Worm (Caenorhabditis elegans) whole organism, L2 larva: ENCODE measurements around the gene str-68.

Source experiments
- C34F6.9 ChIP-seq: fragments of 150-350 bp; optimal IDR thresholded peaks from 2 replicates; lab custom pipeline; 2014; ENCODE audit warnings: missing biosample characterization, missing genetic modification characterization
- F13H6.1 ChIP-seq: sonication (generic microtip); optimal IDR thresholded peaks from 2 replicates; lab custom pipeline; 2016; ENCODE audit warnings: missing genetic modification characterization, missing compliant biosample characterization
- R02D3.7 ChIP-seq: fragments of 150-350 bp; optimal IDR thresholded peaks from 2 replicates; lab custom pipeline; 2014; ENCODE audit warnings: missing biosample characterization, missing genetic modification characterization
- Y55F3AM.14 ChIP-seq: fragments of 200-800 bp; sonication (Bioruptor generic); optimal IDR thresholded peaks from 2 replicates; lab custom pipeline; 2018; ENCODE audit warnings: mild to moderate bottlenecking, missing genetic modification characterization, missing compliant biosample characterization
- ZK546.5 ChIP-seq: sonication (generic microtip); optimal IDR thresholded peaks from 2 replicates; lab custom pipeline; 2017; ENCODE audit warnings: missing biosample characterization, missing genetic modification characterization
- alr-1 ChIP-seq: fragments of 150-350 bp; optimal IDR thresholded peaks from 2 replicates; lab custom pipeline; 2014; ENCODE audit warnings: missing biosample characterization, missing genetic modification characterization
- aly-2 ChIP-seq: fragments of 150-350 bp; optimal IDR thresholded peaks from 2 replicates; lab custom pipeline; 2014; ENCODE audit warnings: missing biosample characterization, missing genetic modification characterization
- ama-1 ChIP-seq: fragments of 150-350 bp; optimal IDR thresholded peaks from 2 replicates; lab custom pipeline; 2018; ENCODE audit warnings: inconsistent platforms
- blmp-1 ChIP-seq: sonication (generic microtip); optimal IDR thresholded peaks from 2 replicates; lab custom pipeline; 2017; ENCODE audit warnings: missing genetic modification characterization, mild to moderate bottlenecking, missing compliant biosample characterization, antibody characterized with exemption, moderate library complexity; ENCODE audit not compliant: insufficient read depth
- ceh-16 ChIP-seq: fragments of 150-350 bp; optimal IDR thresholded peaks from 2 replicates; lab custom pipeline; 2014; ENCODE audit warnings: missing biosample characterization, missing genetic modification characterization
- ceh-82 ChIP-seq: fragments of 150-350 bp; optimal IDR thresholded peaks from 2 replicates; lab custom pipeline; 2014; ENCODE audit warnings: missing biosample characterization, missing genetic modification characterization
- crh-2 ChIP-seq: sonication (generic microtip); optimal IDR thresholded peaks from 2 replicates; lab custom pipeline; 2017; ENCODE audit warnings: missing biosample characterization, missing genetic modification characterization
- dmd-4 ChIP-seq: sonication (generic microtip); optimal IDR thresholded peaks from 2 replicates; lab custom pipeline; 2017; ENCODE audit warnings: missing biosample characterization, missing genetic modification characterization
- egl-27 ChIP-seq: sonication (generic microtip); optimal IDR thresholded peaks from 3 replicates; lab custom pipeline; 2017; ENCODE audit warnings: missing biosample characterization, missing genetic modification reagents, missing genetic modification characterization
- elt-1 ChIP-seq: fragments of 150-350 bp; optimal IDR thresholded peaks from 2 replicates; lab custom pipeline; 2014; ENCODE audit warnings: missing biosample characterization, missing genetic modification characterization
- elt-3 ChIP-seq: sonication (generic microtip); optimal IDR thresholded peaks from 2 replicates; lab custom pipeline; 2017; ENCODE audit warnings: missing biosample characterization, missing genetic modification characterization
- fos-1 ChIP-seq: fragments of 150-350 bp; optimal IDR thresholded peaks from 2 replicates; lab custom pipeline; 2014; ENCODE audit warnings: missing biosample characterization, missing genetic modification characterization
- lin-13 ChIP-seq: fragments of 150-350 bp; optimal IDR thresholded peaks from 2 replicates; lab custom pipeline; 2014; ENCODE audit warnings: missing biosample characterization, missing genetic modification reagents, missing genetic modification characterization
- lin-39 ChIP-seq: fragments of 150-350 bp; optimal IDR thresholded peaks from 2 replicates; lab custom pipeline; 2014; ENCODE audit warnings: missing biosample characterization, missing genetic modification reagents, missing genetic modification characterization
- lsy-2 ChIP-seq, 2 experiments: fragments of 150-350 bp in 1 of 2; sonication (generic microtip) in 1 of 2; optimal IDR thresholded peaks; 2 replicates each; lab custom pipeline; 2014 to 2017; ENCODE audit warnings: missing biosample characterization in 2 of 2, missing genetic modification characterization in 2 of 2
- mdl-1 ChIP-seq, 2 experiments: fragments of 150-350 bp in 1 of 2; sonication (generic microtip) in 1 of 2; optimal IDR thresholded peaks; 2 replicates each; lab custom pipeline; 2017; ENCODE audit warnings: missing biosample characterization in 2 of 2, missing genetic modification characterization in 2 of 2
- nhr-11 ChIP-seq: fragments of 150-350 bp; optimal IDR thresholded peaks from 2 replicates; lab custom pipeline; 2014; ENCODE audit warnings: missing biosample characterization, missing genetic modification characterization
- nhr-23 ChIP-seq: fragments of 150-350 bp; optimal IDR thresholded peaks from 2 replicates; lab custom pipeline; 2014; ENCODE audit warnings: missing biosample characterization, missing genetic modification reagents, missing genetic modification characterization
- nhr-237 ChIP-seq: fragments of 150-350 bp; optimal IDR thresholded peaks from 2 replicates; lab custom pipeline; 2014; ENCODE audit warnings: missing biosample characterization, missing genetic modification characterization
- nhr-25 ChIP-seq: fragments of 150-350 bp; sonication (generic microtip); optimal IDR thresholded peaks from 3 replicates; lab custom pipeline; 2014; ENCODE audit warnings: missing biosample characterization, missing genetic modification characterization
- nhr-6 ChIP-seq: fragments of 150-350 bp; optimal IDR thresholded peaks from 2 replicates; lab custom pipeline; 2014; ENCODE audit warnings: missing biosample characterization, missing genetic modification characterization
- nhr-77 ChIP-seq: fragments of 150-350 bp; optimal IDR thresholded peaks from 2 replicates; lab custom pipeline; 2014; ENCODE audit warnings: missing biosample characterization, missing genetic modification characterization
- sem-4 ChIP-seq: fragments of 150-350 bp; optimal IDR thresholded peaks from 2 replicates; lab custom pipeline; 2014; ENCODE audit warnings: missing biosample characterization, missing genetic modification reagents, missing genetic modification characterization
- skn-1 ChIP-seq: sonication (generic microtip); optimal IDR thresholded peaks from 2 replicates; lab custom pipeline; 2017; ENCODE audit warnings: missing biosample characterization, missing genetic modification characterization
- sma-3 ChIP-seq: sonication (generic microtip); optimal IDR thresholded peaks from 2 replicates; lab custom pipeline; 2016; ENCODE audit warnings: missing genetic modification reagents, missing genetic modification characterization, missing compliant biosample characterization
- sma-9 ChIP-seq, 2 experiments: fragments of 150-350 bp in 1 of 2; sonication (generic microtip) in 1 of 2; optimal IDR thresholded peaks; 2 replicates each; lab custom pipeline; 2014 to 2016; ENCODE audit warnings: missing genetic modification characterization in 2 of 2, mild to moderate bottlenecking in 1 of 2, missing biosample characterization in 1 of 2, missing compliant biosample characterization in 1 of 2, missing genetic modification reagents in 1 of 2, moderate library complexity in 1 of 2
- snpc-4 ChIP-seq: fragments of 150-350 bp; optimal IDR thresholded peaks from 2 replicates; lab custom pipeline; 2014; ENCODE audit warnings: missing biosample characterization, missing genetic modification characterization
- unc-39 ChIP-seq: fragments of 150-350 bp; optimal IDR thresholded peaks from 2 replicates; lab custom pipeline; 2014; ENCODE audit warnings: missing biosample characterization, missing genetic modification characterization
- unc-55 ChIP-seq: fragments of 150-350 bp; sonication (generic microtip); optimal IDR thresholded peaks from 3 replicates; lab custom pipeline; 2014; ENCODE audit warnings: missing biosample characterization, missing genetic modification reagents, missing genetic modification characterization
- unc-62 ChIP-seq: fragments of 150-350 bp; optimal IDR thresholded peaks from 2 replicates; lab custom pipeline; 2014; ENCODE audit warnings: missing biosample characterization, missing genetic modification reagents, missing genetic modification characterization
- ztf-1 ChIP-seq: fragments of 200-800 bp; sonication (Bioruptor generic); conservative IDR thresholded peaks from 2 replicates; pipeline ENCODE4 v1.3.6; 2022; ENCODE audit warnings: missing genetic modification characterization, missing compliant biosample characterization
- ztf-4 ChIP-seq: fragments of 150-350 bp; optimal IDR thresholded peaks from 2 replicates; lab custom pipeline; 2014; ENCODE audit warnings: missing biosample characterization, missing genetic modification characterization

Gene str-68

ce11 chrV:3124912-3125311 is 17.6 kb upstream of the str-68 start, which contains the start of gene Y73C8C.12:
Gene Y73C8C.12, plus strand, starts transcription at chrV:3125212.
- no peak for TF ChIP-seq ceh-82 (tag; lab: Kevin White, UChicago)
- TF ChIP-seq lin-39 (tag; lab: Kevin White, UChicago): no peak
- no peak for TF ChIP-seq mdl-1 (tag; optimal IDR thresholded peaks at IDR 0.05; lab: Kevin White, UChicago)
- TF ChIP-seq blmp-1 (tag; lab: Kevin White, UChicago): no peak
- no peak for TF ChIP-seq elt-1
- TF ChIP-seq F13H6.1: no peak
- TF ChIP-seq unc-62 (GFP tag; lab: Kevin White, UChicago): no peak
- no peak for TF ChIP-seq egl-27 (tag; lab: Kevin White, UChicago)
- TF ChIP-seq sem-4 (tag; lab: Kevin White, UChicago): no peak
- TF ChIP-seq ZK546.5 (tag; lab: Kevin White, UChicago): no peak
- TF ChIP-seq unc-39 (tag; lab: Kevin White, UChicago): no peak
- no peak for TF ChIP-seq snpc-4 (tag; lab: Kevin White, UChicago)

- TF ChIP-seq fos-1 (tag; lab: Kevin White, UChicago) (no peak), C34F6.9 (tag; lab: Kevin White, UChicago) (no peak), ama-1 (lab: Kevin White, UChicago) (no peak)
Observed at ce11 chrV:3122403-3122802, 15.1 kb upstream of the str-68 start.

DNA sequence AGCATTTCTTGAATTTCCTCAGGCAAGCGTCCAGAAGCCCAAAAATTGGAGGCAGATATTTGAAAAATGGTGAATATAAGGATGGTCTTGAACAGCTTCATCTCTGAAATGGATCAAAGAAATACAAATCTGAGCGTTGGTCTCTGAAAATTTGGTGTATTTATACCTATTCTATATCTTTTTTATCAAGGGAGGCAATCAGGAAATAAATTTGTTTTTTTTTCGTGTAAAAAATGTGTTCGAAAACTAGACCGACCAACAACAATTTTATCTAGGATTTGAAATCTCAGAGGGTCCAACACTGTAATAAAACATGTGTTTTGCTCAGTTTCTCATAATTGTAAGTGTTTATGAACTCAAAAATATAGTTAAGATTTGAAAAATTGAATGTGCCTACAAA is 14.4 kb upstream of the str-68 start, which contains the start of gene srt-56:
Gene srt-56 (minus strand): TSS at position 101 of the 400 bp plus-strand sequence.
- TF ChIP-seq nhr-77 (tag; lab: Kevin White, UChicago) (no peak), lin-13 (no peak), elt-3 (no peak), sma-3 (no peak), ztf-1 (GFP tag; lab: Robert Waterston, UW) (no peak), sem-4 (tag; lab: Kevin White, UChicago) (no peak), ceh-16 (no peak), fos-1 (tag; lab: Kevin White, UChicago) (no peak), nhr-6 (tag; lab: Kevin White, UChicago) (no peak), ztf-4 (tag; lab: Kevin White, UChicago) (no peak), R02D3.7 (no peak), blmp-1 (tag; lab: Kevin White, UChicago) (no peak), unc-39 (tag; lab: Kevin White, UChicago) (no peak), nhr-23 (tag; lab: Kevin White, UChicago) (no peak), Y55F3AM.14 (GFP tag; lab: Kevin White, UChicago) (no peak), sma-9 (GFP tag; optimal IDR thresholded peaks at IDR 0.05; lab: Kevin White, UChicago) (no peak), sma-9 (tag; optimal IDR thresholded peaks at IDR 0.05; lab: Kevin White, UChicago) (no peak), nhr-11 (tag; lab: Kevin White, UChicago) (no peak)
- TF ChIP-seq, all 48 proteins: peak for 0

ce11 chrV:3119185-3119584 is 11.8 kb upstream of the str-68 start:
- TF ChIP-seq ceh-16: no peak
- no peak for TF ChIP-seq elt-1
- TF ChIP-seq blmp-1 (tag; lab: Kevin White, UChicago): no peak
- no peak for TF ChIP-seq lsy-2 (tag; optimal IDR thresholded peaks at IDR 0.05; lab: Kevin White, UChicago)
- no peak for TF ChIP-seq snpc-4 (tag; lab: Kevin White, UChicago)
- no peak for TF ChIP-seq nhr-237
- TF ChIP-seq unc-55 (GFP tag; lab: Kevin White, UChicago): no peak
- no peak for TF ChIP-seq unc-62 (GFP tag; lab: Kevin White, UChicago)

- TF ChIP-seq ceh-16 (no peak), fos-1 (tag; lab: Kevin White, UChicago) (peak; percentile 28)
Observed at ce11 chrV:3118167-3118566, 10.8 kb upstream of the str-68 start, which contains the start of gene clec-210. Gene clec-210, plus strand, starts transcription at chrV:3118377.

DNA sequence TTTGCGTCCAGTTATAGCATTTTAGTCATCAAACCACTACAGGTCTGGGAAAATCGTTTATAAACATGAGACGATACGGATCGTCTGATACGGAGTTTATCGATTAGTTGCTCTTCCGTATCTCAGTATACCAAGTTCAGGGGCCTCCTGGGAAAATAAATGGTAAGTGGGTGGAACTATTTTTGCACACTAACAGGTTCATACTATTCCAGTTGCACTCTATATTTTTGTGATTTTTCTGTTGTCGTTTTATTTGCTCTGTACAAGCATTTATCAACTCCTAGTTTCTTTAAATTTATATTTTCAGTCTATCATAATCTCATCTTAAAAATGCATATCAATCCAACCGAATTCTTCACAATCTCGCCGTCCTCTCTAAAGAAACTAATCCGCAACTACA is 7.6 kb upstream of the str-68 start, which contains the start of gene Y73C8C.3:
Gene Y73C8C.3 (plus strand): TSS at position 301 of the 400 bp plus-strand sequence.
- TF ChIP-seq crh-2 (tag; lab: Kevin White, UChicago): no peak
- TF ChIP-seq nhr-23 (tag; lab: Kevin White, UChicago): no peak
- no peak for TF ChIP-seq snpc-4 (tag; lab: Kevin White, UChicago)
- no peak for TF ChIP-seq dmd-4
- TF ChIP-seq sma-3: no peak
- TF ChIP-seq ama-1 (lab: Kevin White, UChicago): no peak
- TF ChIP-seq nhr-237: no peak
- no peak for TF ChIP-seq alr-1 (tag; lab: Kevin White, UChicago)
- TF ChIP-seq nhr-25: no peak
- TF ChIP-seq C34F6.9 (tag; lab: Kevin White, UChicago): no peak
- no peak for TF ChIP-seq ceh-16
- no peak for TF ChIP-seq skn-1 (tag; lab: Kevin White, UChicago)
- no peak for TF ChIP-seq aly-2
- TF ChIP-seq F13H6.1: no peak
- no peak for TF ChIP-seq nhr-77 (tag; lab: Kevin White, UChicago)
